Worm (Caenorhabditis elegans) whole organism, early embryonic: ENCODE data around the gene ZK512.4.

Source experiments
- B0310.2 ChIP-seq: sonication (generic microtip); optimal IDR thresholded peaks from 2 replicates; lab custom pipeline; 2016; ENCODE audit warnings: mild to moderate bottlenecking, missing genetic modification characterization, missing compliant biosample characterization
- F13C5.2 ChIP-seq: sonication (generic microtip); optimal IDR thresholded peaks from 2 replicates; lab custom pipeline; 2017; ENCODE audit warnings: mild to moderate bottlenecking, missing genetic modification characterization, inconsistent platforms, missing compliant biosample characterization
- aly-1 ChIP-seq: sonication (generic microtip); optimal IDR thresholded peaks from 2 replicates; lab custom pipeline; 2016; ENCODE audit warnings: missing genetic modification characterization, missing compliant biosample characterization
- ama-1 ChIP-seq: fragments of 150-350 bp; optimal IDR thresholded peaks from 2 replicates; lab custom pipeline; 2014
- ceh-13 ChIP-seq: fragments of 200-800 bp; sonication (Bioruptor generic); optimal IDR thresholded peaks from 2 replicates; lab custom pipeline; 2018; ENCODE audit warnings: mild to moderate bottlenecking, missing genetic modification characterization, missing compliant biosample characterization
- ceh-36 ChIP-seq: sonication (generic microtip); optimal IDR thresholded peaks from 2 replicates; lab custom pipeline; 2016; ENCODE audit warnings: missing genetic modification characterization, inconsistent platforms, missing compliant biosample characterization
- ets-7 ChIP-seq: sonication (generic microtip); optimal IDR thresholded peaks from 2 replicates; lab custom pipeline; 2016; ENCODE audit warnings: missing genotype, missing genetic modification characterization, missing compliant biosample characterization
- flt-1 ChIP-seq: fragments of 200-800 bp; sonication (Bioruptor generic); IDR thresholded peaks from 2 replicates; pipeline ENCODE4 v1.3.6; 2022; ENCODE audit warnings: missing genetic modification characterization, missing compliant biosample characterization
- hmbx-1 ChIP-seq: sonication (generic microtip); optimal IDR thresholded peaks from 2 replicates; lab custom pipeline; 2016; ENCODE audit warnings: mild to moderate bottlenecking, missing genetic modification characterization, missing compliant biosample characterization
- hmg-4 ChIP-seq: fragments of 200-800 bp; sonication (Bioruptor generic); optimal IDR thresholded peaks from 2 replicates; lab custom pipeline; 2018; ENCODE audit warnings: mild to moderate bottlenecking, missing genetic modification characterization, missing compliant biosample characterization
- hnd-1 ChIP-seq: sonication (generic microtip); optimal IDR thresholded peaks from 2 replicates; lab custom pipeline; 2016; ENCODE audit warnings: missing genetic modification characterization, missing compliant biosample characterization
- pes-1 ChIP-seq: fragments of 200-800 bp; sonication (Bioruptor generic); IDR thresholded peaks from 2 replicates; pipeline ENCODE4 v1.3.6; 2022; ENCODE audit warnings: missing genetic modification reagents, missing genetic modification characterization, missing compliant biosample characterization
- scrt-1 ChIP-seq: fragments of 200-800 bp; sonication (Bioruptor generic); IDR thresholded peaks from 2 replicates; pipeline ENCODE4 v1.3.6; 2022; ENCODE audit warnings: missing genetic modification characterization, missing compliant biosample characterization
- sea-1 ChIP-seq: fragments of 200-800 bp; sonication (Bioruptor generic); conservative IDR thresholded peaks from 2 replicates; pipeline ENCODE4 v1.3.6; 2022; ENCODE audit warnings: missing genetic modification characterization, missing compliant biosample characterization
- tbx-11 ChIP-seq: fragments of 200-800 bp; sonication (Bioruptor generic); IDR thresholded peaks from 2 replicates; pipeline ENCODE4 v1.3.6; 2022; ENCODE audit warnings: missing genetic modification characterization, missing compliant biosample characterization
- tbx-37 ChIP-seq: fragments of 200-800 bp; sonication (Bioruptor generic); conservative IDR thresholded peaks from 2 replicates; pipeline ENCODE4 v1.3.6; 2022; ENCODE audit warnings: missing genetic modification reagents, missing genetic modification characterization, missing compliant biosample characterization
- tra-4 ChIP-seq: sonication (generic microtip); optimal IDR thresholded peaks from 2 replicates; lab custom pipeline; 2017; ENCODE audit warnings: missing genetic modification characterization, missing compliant biosample characterization

The ZK512.4 gene

DNA sequence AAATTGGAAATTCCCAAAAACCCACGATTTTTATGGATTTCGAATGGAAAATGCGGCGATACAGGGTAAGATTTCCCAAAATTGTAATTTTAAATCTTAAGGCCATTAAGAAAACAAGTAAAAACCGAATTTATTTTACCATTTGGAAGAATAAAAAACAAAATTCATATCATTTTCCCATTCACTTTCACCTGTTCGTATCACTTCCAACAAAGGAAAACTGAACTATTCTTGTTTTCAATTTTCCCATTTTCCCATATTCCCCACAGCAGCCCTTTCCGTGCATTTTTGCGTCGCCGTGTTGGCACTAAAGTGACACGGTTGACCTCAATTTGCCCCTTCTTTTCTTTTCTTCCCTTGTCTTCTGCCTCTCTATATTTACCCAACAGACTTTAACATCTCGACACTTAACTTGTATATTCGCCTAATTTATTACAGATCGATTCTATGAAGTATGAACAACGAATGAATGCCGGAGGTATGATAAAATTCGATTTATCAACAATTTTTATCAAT lies 19.3 kb upstream of the ZK512.4 start, which contains the start of gene sec-16A.1:
sec-16A.1 (plus strand) TSS at position 51 of the 516 bp plus-strand sequence.
- TF ChIP-seq B0310.2 (tag; lab: Kevin White, UChicago), result no peak
- no peak for TF ChIP-seq F13C5.2
- TF ChIP-seq tbx-11, result no peak
- no peak for TF ChIP-seq hmbx-1 (tag; lab: Kevin White, UChicago)
- TF ChIP-seq ceh-36 (tag; lab: Kevin White, UChicago), result no peak
- no peak for TF ChIP-seq aly-1
- TF ChIP-seq sea-1 (GFP tag; lab: Robert Waterston, UW), result no peak

DNA sequence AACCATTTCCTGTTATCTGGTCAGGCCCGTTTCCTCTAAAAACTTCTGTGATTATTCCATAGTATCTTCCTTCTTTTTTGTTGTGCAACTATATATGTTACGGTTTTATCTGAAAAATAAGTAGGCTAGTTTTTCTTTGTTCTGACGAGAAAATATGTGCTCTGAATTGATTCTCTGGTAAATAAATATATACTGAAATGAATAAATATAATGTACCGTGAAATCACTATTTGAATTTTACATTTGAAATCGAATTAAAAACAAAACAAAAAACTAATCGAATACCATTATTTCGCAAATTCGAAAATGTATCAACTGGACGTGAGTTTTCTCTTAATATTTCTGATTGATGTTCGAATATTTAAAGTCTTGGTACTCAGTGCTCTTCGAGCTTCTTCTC lies 14.6 kb upstream of the ZK512.4 start, which contains the start of gene ZK512.10:
ZK512.10 (plus strand) TSS at position 301 of the 400 bp plus-strand sequence.
- TF ChIP-seq ets-7 (tag; lab: Kevin White, UChicago) (no peak), scrt-1 (no peak), ama-1 (no peak), tbx-37 (no peak), tbx-11 (no peak), sea-1 (GFP tag; lab: Robert Waterston, UW) (no peak), hmg-4 (GFP tag; lab: Kevin White, UChicago) (no peak), tra-4 (tag; lab: Kevin White, UChicago) (no peak), pes-1 (GFP tag; lab: Robert Waterston, UW) (no peak), B0310.2 (tag; lab: Kevin White, UChicago) (no peak), hnd-1 (tag; lab: Kevin White, UChicago) (no peak)

DNA sequence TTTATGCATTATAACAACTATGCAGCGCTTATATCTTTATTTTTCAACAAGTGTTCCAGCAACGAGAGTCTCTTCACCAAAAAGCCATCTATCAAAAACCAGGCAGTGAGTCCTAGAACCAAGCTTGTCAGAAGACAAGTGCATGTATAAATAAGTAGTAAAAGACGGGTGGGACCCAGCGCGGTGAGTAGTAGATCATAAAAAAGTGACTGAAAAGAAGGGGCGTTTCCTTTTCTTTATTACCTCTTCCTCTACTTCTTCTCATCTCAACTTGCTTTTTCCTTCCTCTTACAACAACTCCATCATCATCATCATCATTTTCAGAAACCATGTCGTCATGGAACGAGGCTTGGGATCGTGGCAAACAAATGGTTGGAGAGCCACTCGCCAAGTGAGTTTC lies 8.6 kb upstream of the ZK512.4 start, which contains the start of gene eat-4:
eat-4 (plus strand) TSS at position 301 of the 400 bp plus-strand sequence.
- TF ChIP-seq scrt-1, result no peak
- TF ChIP-seq ama-1, result no peak
- no peak for TF ChIP-seq pes-1 (GFP tag; lab: Robert Waterston, UW)
- no peak for TF ChIP-seq hmg-4 (GFP tag; lab: Kevin White, UChicago)

DNA sequence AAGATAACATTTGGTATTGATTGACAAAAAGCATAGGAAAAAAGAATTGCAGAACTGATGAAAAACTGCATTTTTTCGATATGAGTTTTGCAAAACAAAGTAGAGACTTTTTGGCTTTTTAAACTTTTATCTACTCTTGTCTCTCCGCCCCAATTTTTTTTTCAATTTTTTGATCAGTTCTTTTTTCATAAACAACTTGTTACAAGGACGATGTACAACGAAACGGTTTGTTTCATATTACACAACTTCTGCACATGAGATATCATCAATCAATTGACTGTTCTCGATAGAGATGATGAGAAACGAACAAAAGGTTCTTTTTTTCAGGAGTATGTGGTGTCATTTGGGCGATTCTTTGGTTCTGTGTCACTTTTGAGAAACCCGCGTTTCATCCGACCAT lies 6.5 kb upstream of the ZK512.4 start, which contains the start of gene ZK512.7:
ZK512.7 (minus strand) TSS at position 101 of the 400 bp plus-strand sequence.
- TF ChIP-seq F13C5.2 (no peak), scrt-1 (no peak)

DNA sequence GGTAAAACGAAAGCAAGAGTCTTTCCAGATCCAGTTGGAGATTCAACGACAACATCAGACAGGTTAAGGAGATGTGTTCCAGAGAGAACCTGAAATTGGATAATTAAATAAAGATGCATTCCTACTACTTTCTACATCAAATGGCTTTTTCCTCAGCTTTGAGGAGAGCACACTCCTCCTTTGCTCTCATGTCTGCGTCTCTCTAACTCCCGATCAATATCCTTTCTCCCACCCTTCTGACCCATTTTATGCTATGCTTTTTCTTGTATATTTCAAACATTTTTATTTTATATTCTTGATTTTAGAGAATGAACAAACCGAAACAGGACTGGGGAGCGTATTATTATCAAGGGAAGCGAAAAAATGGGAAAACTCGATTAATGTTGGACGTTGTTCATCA lies 1.2 kb upstream of the ZK512.4 start, which contains the start of gene ZK512.11:
ZK512.11 (plus strand) TSS at position 301 of the 400 bp plus-strand sequence.
- TF ChIP-seq aly-1 (no peak), ama-1 (no peak), ceh-13 (no peak), sea-1 (GFP tag; lab: Robert Waterston, UW) (no peak), F13C5.2 (no peak), scrt-1 (no peak), pes-1 (GFP tag; lab: Robert Waterston, UW) (no peak), flt-1 (GFP tag; lab: Robert Waterston, UW) (no peak), hmg-4 (GFP tag; lab: Kevin White, UChicago) (no peak), hnd-1 (tag; lab: Kevin White, UChicago) (no peak), ets-7 (tag; lab: Kevin White, UChicago) (no peak), tra-4 (tag; lab: Kevin White, UChicago) (no peak), hmbx-1 (tag; lab: Kevin White, UChicago) (no peak), tbx-37 (no peak), ceh-36 (tag; lab: Kevin White, UChicago) (no peak), tbx-11 (no peak), B0310.2 (tag; lab: Kevin White, UChicago) (no peak)

DNA sequence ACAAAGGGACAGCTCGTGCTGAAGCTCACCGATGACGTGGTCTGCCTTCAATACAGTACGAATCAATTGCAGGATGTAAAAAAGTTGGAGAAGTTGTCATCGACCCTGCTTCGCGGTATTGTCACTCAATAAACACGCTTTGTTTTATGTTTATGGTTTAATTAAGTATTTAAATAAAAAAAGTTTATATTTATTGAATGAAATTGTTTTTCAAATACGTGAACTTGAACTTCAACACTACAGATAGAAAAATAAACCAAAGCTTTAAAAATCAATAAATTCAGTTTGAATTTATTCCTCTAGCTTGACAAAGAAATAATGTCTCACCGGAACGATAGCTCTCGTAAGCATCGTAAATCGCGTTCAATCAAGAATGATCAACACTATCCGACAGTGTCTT lies 625 bp downstream of the ZK512.4 start, which contains the start of gene ZK512.8:
ZK512.8 (plus strand) TSS at position 301 of the 400 bp plus-strand sequence.
- TF ChIP-seq B0310.2 (tag; lab: Kevin White, UChicago) (no peak), aly-1 (no peak), ama-1 (no peak), hmbx-1 (tag; lab: Kevin White, UChicago) (no peak), tra-4 (tag; lab: Kevin White, UChicago) (no peak)

DNA sequence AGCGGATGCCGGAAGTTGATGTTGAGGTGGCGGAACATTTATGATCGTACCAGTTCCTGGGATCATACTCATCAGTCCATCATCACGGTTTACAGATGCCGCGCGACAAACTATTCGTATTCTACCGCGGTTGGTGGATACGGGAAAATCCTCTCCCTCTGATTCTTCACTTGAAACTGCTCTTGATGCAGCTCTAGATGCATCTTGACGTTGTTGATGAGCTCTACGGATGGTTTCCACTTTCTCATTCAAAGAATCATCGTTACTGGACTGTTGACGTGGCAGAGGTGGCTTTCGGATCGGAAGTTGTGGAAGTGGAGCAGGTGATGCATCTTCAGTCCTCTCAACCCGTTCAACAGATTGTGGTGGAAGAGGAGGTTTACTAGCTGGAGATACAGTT lies 4.0 kb downstream of the ZK512.4 start:
- TF ChIP-seq scrt-1 (no peak), pes-1 (GFP tag; lab: Robert Waterston, UW) (no peak), hmbx-1 (tag; lab: Kevin White, UChicago) (no peak), F13C5.2 (no peak), tbx-37 (no peak), tbx-11 (no peak), B0310.2 (tag; lab: Kevin White, UChicago) (no peak), flt-1 (GFP tag; lab: Robert Waterston, UW) (no peak), sea-1 (GFP tag; lab: Robert Waterston, UW) (no peak)

DNA sequence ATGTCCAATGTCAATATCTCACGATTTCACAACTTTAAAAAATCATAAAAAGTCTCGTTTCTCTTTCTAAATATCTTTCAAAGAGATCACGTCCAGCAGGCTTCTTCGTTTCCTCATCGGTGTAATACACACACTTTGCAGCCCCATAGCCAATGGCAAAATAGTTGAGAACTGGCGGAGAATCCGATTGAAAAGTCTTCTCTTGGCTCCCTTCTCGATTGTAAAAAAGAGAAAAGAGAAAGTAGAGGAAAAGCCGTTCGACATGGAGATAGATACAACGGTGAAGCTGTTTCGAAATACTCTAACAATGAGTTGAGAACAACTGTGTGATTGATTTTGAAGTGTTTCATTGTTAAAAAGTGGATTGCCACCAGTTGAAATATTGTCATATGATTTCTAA lies 6.6 kb downstream of the ZK512.4 start:
- no peak for TF ChIP-seq tbx-11
- TF ChIP-seq flt-1 (GFP tag; lab: Robert Waterston, UW), result no peak
- TF ChIP-seq sea-1 (GFP tag; lab: Robert Waterston, UW), result no peak
- TF ChIP-seq tbx-37, result no peak
- TF ChIP-seq F13C5.2, result no peak
- TF ChIP-seq ceh-36 (tag; lab: Kevin White, UChicago), result no peak
- no peak for TF ChIP-seq scrt-1
- TF ChIP-seq hmg-4 (GFP tag; lab: Kevin White, UChicago), result no peak
- TF ChIP-seq hmbx-1 (tag; lab: Kevin White, UChicago), result no peak
- no peak for TF ChIP-seq hnd-1 (tag; lab: Kevin White, UChicago)

DNA sequence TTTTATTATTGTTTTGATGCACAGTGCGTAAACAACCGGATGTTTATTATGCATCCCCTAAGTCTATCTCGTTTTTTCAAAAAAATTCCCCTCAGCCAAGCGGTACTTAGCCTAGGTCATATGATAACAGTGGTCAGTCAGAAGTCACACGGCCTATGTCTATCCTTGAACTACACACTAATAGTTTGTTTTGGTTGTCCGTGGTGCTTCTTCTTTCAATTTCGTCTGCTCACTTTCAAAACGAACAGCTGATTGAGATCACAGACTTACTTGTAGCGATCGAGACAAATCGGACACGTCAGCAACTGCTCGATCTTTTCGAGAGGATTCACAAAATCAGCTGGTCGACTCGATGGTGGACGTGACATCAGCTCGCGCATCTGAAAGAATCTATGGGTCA lies 7.8 kb downstream of the ZK512.4 start:
- no peak for TF ChIP-seq ets-7 (tag; lab: Kevin White, UChicago)
- no peak for TF ChIP-seq hmbx-1 (tag; lab: Kevin White, UChicago)
- TF ChIP-seq scrt-1, result no peak
- no peak for TF ChIP-seq flt-1 (GFP tag; lab: Robert Waterston, UW)
- TF ChIP-seq hmg-4 (GFP tag; lab: Kevin White, UChicago), result no peak
- no peak for TF ChIP-seq tra-4 (tag; lab: Kevin White, UChicago)
- TF ChIP-seq hnd-1 (tag; lab: Kevin White, UChicago), result no peak
- TF ChIP-seq tbx-11, result no peak
- TF ChIP-seq sea-1 (GFP tag; lab: Robert Waterston, UW), result no peak
- TF ChIP-seq pes-1 (GFP tag; lab: Robert Waterston, UW), result no peak
- no peak for TF ChIP-seq ceh-36 (tag; lab: Kevin White, UChicago)
- no peak for TF ChIP-seq tbx-37
- TF ChIP-seq aly-1, result no peak
- TF ChIP-seq F13C5.2, result no peak
